Fruit fly (Drosophila melanogaster): Measurements from ENCODE around the gene Uqcc1.

DNA sequence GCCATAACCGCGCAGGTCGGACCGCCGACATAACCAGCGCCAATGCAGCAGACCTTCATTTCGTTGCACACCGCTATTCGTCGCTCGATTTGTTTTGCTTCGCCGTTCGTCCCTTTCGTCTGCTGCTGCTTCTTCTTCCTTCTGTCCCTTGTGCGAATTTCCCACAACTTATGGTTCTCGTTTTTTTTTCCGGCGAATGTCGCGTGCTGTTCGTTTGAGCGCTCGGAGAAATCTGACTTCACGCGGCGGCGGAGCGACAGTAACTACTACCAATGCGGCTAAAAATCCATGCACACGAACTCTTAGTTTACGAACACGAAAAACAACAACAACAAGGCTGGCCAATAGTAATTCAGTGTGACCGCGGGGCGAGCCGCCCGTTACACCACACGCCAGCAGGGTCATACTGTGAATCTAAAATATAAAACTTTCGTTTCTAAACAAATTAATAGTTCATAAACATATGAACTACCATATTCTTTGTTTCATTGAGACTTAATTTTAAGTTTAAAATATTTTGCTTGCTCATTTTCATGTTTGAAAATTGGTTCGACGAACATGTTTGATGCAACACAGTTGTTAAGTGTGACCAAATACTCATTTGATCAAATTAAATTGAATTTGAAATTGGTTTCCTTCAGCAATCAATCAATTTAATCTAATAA lies 6.7 kb upstream of the Uqcc1 start, which contains the start of gene sgl:
- peak; percentile 52 for TF ChIP-seq topi (GFP tag; optimal IDR thresholded peaks at IDR 0.05)
- peak; percentile 5 for TF ChIP-seq pdm3 (GFP tag; optimal IDR thresholded peaks at IDR 0.05)
- no peak for TF ChIP-seq Hr38 (GFP tag; optimal IDR thresholded peaks at IDR 0.05)
